Worm (Caenorhabditis elegans) whole organism, L2 larva: ENCODE results near the gene srh-74.

Source experiments
- C34F6.9 ChIP-seq: fragments of 150-350 bp; optimal IDR thresholded peaks from 2 replicates; lab custom pipeline; 2014; ENCODE audit warnings: missing biosample characterization, missing genetic modification characterization
- R02D3.7 ChIP-seq: fragments of 150-350 bp; optimal IDR thresholded peaks from 2 replicates; lab custom pipeline; 2014; ENCODE audit warnings: missing biosample characterization, missing genetic modification characterization
- Y55F3AM.14 ChIP-seq: fragments of 200-800 bp; sonication (Bioruptor generic); optimal IDR thresholded peaks from 2 replicates; lab custom pipeline; 2018; ENCODE audit warnings: mild to moderate bottlenecking, missing genetic modification characterization, missing compliant biosample characterization
- ZK546.5 ChIP-seq: sonication (generic microtip); optimal IDR thresholded peaks from 2 replicates; lab custom pipeline; 2017; ENCODE audit warnings: missing biosample characterization, missing genetic modification characterization
- alr-1 ChIP-seq: fragments of 150-350 bp; optimal IDR thresholded peaks from 2 replicates; lab custom pipeline; 2014; ENCODE audit warnings: missing biosample characterization, missing genetic modification characterization
- aly-2 ChIP-seq: fragments of 150-350 bp; optimal IDR thresholded peaks from 2 replicates; lab custom pipeline; 2014; ENCODE audit warnings: missing biosample characterization, missing genetic modification characterization
- ama-1 ChIP-seq: fragments of 150-350 bp; optimal IDR thresholded peaks from 2 replicates; lab custom pipeline; 2018; ENCODE audit warnings: inconsistent platforms
- blmp-1 ChIP-seq: sonication (generic microtip); optimal IDR thresholded peaks from 2 replicates; lab custom pipeline; 2017; ENCODE audit warnings: missing genetic modification characterization, mild to moderate bottlenecking, missing compliant biosample characterization, antibody characterized with exemption, moderate library complexity; ENCODE audit not compliant: insufficient read depth
- ceh-16 ChIP-seq: fragments of 150-350 bp; optimal IDR thresholded peaks from 2 replicates; lab custom pipeline; 2014; ENCODE audit warnings: missing biosample characterization, missing genetic modification characterization
- ceh-82 ChIP-seq: fragments of 150-350 bp; optimal IDR thresholded peaks from 2 replicates; lab custom pipeline; 2014; ENCODE audit warnings: missing biosample characterization, missing genetic modification characterization
- dmd-4 ChIP-seq: sonication (generic microtip); optimal IDR thresholded peaks from 2 replicates; lab custom pipeline; 2017; ENCODE audit warnings: missing biosample characterization, missing genetic modification characterization
- elt-1 ChIP-seq: fragments of 150-350 bp; optimal IDR thresholded peaks from 2 replicates; lab custom pipeline; 2014; ENCODE audit warnings: missing biosample characterization, missing genetic modification characterization
- fos-1 ChIP-seq: fragments of 150-350 bp; optimal IDR thresholded peaks from 2 replicates; lab custom pipeline; 2014; ENCODE audit warnings: missing biosample characterization, missing genetic modification characterization
- gmeb-1 ChIP-seq: fragments of 150-350 bp; optimal IDR thresholded peaks from 2 replicates; lab custom pipeline; 2014; ENCODE audit warnings: missing biosample characterization, missing genetic modification characterization
- lin-13 ChIP-seq: fragments of 150-350 bp; optimal IDR thresholded peaks from 2 replicates; lab custom pipeline; 2014; ENCODE audit warnings: missing biosample characterization, missing genetic modification reagents, missing genetic modification characterization
- lin-39 ChIP-seq: fragments of 150-350 bp; optimal IDR thresholded peaks from 2 replicates; lab custom pipeline; 2014; ENCODE audit warnings: missing biosample characterization, missing genetic modification reagents, missing genetic modification characterization
- mbf-1 ChIP-seq: sonication (generic microtip); optimal IDR thresholded peaks from 2 replicates; lab custom pipeline; 2017; ENCODE audit warnings: missing biosample characterization, missing genetic modification characterization
- nhr-10 ChIP-seq: sonication (generic microtip); optimal IDR thresholded peaks from 2 replicates; lab custom pipeline; 2017; ENCODE audit warnings: missing biosample characterization, missing genetic modification characterization
- nhr-12 ChIP-seq: fragments of 150-350 bp; optimal IDR thresholded peaks from 2 replicates; lab custom pipeline; 2014; ENCODE audit warnings: missing biosample characterization, missing genetic modification characterization
- nhr-21 ChIP-seq: fragments of 150-350 bp; optimal IDR thresholded peaks from 2 replicates; lab custom pipeline; 2014; ENCODE audit warnings: missing biosample characterization, missing genetic modification characterization
- nhr-25 ChIP-seq: fragments of 150-350 bp; sonication (generic microtip); optimal IDR thresholded peaks from 3 replicates; lab custom pipeline; 2014; ENCODE audit warnings: missing biosample characterization, missing genetic modification characterization
- nhr-6 ChIP-seq: fragments of 150-350 bp; optimal IDR thresholded peaks from 2 replicates; lab custom pipeline; 2014; ENCODE audit warnings: missing biosample characterization, missing genetic modification characterization
- nhr-77 ChIP-seq: fragments of 150-350 bp; optimal IDR thresholded peaks from 2 replicates; lab custom pipeline; 2014; ENCODE audit warnings: missing biosample characterization, missing genetic modification characterization
- peb-1 ChIP-seq: fragments of 150-350 bp; optimal IDR thresholded peaks from 2 replicates; lab custom pipeline; 2014; ENCODE audit warnings: missing biosample characterization, missing genetic modification characterization
- sma-3 ChIP-seq: sonication (generic microtip); optimal IDR thresholded peaks from 2 replicates; lab custom pipeline; 2016; ENCODE audit warnings: missing genetic modification reagents, missing genetic modification characterization, missing compliant biosample characterization
- sma-9 ChIP-seq, 2 experiments: fragments of 150-350 bp in 1 of 2; sonication (generic microtip) in 1 of 2; optimal IDR thresholded peaks; 2 replicates each; lab custom pipeline; 2014 to 2016; ENCODE audit warnings: missing genetic modification characterization in 2 of 2, mild to moderate bottlenecking in 1 of 2, missing biosample characterization in 1 of 2, missing compliant biosample characterization in 1 of 2, missing genetic modification reagents in 1 of 2, moderate library complexity in 1 of 2
- unc-39 ChIP-seq: fragments of 150-350 bp; optimal IDR thresholded peaks from 2 replicates; lab custom pipeline; 2014; ENCODE audit warnings: missing biosample characterization, missing genetic modification characterization
- unc-62 ChIP-seq: fragments of 150-350 bp; optimal IDR thresholded peaks from 2 replicates; lab custom pipeline; 2014; ENCODE audit warnings: missing biosample characterization, missing genetic modification reagents, missing genetic modification characterization
- zag-1 ChIP-seq: fragments of 150-350 bp; optimal IDR thresholded peaks from 2 replicates; lab custom pipeline; 2014; ENCODE audit warnings: missing biosample characterization, missing genetic modification characterization
- ztf-1 ChIP-seq: fragments of 200-800 bp; sonication (Bioruptor generic); conservative IDR thresholded peaks from 2 replicates; pipeline ENCODE4 v1.3.6; 2022; ENCODE audit warnings: missing genetic modification characterization, missing compliant biosample characterization
- ztf-11 ChIP-seq: sonication (generic microtip); optimal IDR thresholded peaks from 2 replicates; lab custom pipeline; 2017; ENCODE audit warnings: missing biosample characterization, missing genetic modification characterization
- ztf-4 ChIP-seq: fragments of 150-350 bp; optimal IDR thresholded peaks from 2 replicates; lab custom pipeline; 2014; ENCODE audit warnings: missing biosample characterization, missing genetic modification characterization

srh-74 gene

ce11 chrV:11029309-11029708 is 19.3 kb downstream of the srh-74 start (continued):
- TF ChIP-seq elt-1 (tag; lab: Kevin White, UChicago) (no peak), peb-1 (tag; lab: Kevin White, UChicago) (no peak), alr-1 (tag; lab: Kevin White, UChicago) (no peak), nhr-6 (tag; lab: Kevin White, UChicago) (peak; percentile 17), lin-13 (GFP tag; lab: Kevin White, UChicago) (peak; percentile 20)

ce11 chrV:11027740-11028139 is 20.8 kb downstream of the srh-74 start:
- TF ChIP-seq elt-1 (tag; lab: Kevin White, UChicago) (no peak), R02D3.7 (tag; lab: Kevin White, UChicago) (no peak), nhr-25 (no peak), ztf-11 (no peak), ztf-1 (no peak), gmeb-1 (tag; lab: Kevin White, UChicago) (no peak), nhr-21 (tag; lab: Kevin White, UChicago) (no peak), ama-1 (lab: Kevin White, UChicago) (no peak), ceh-16 (tag; lab: Kevin White, UChicago) (no peak), nhr-77 (tag; lab: Kevin White, UChicago) (no peak), nhr-10 (tag; lab: Kevin White, UChicago) (no peak), unc-39 (tag; lab: Kevin White, UChicago) (no peak), blmp-1 (tag; lab: Kevin White, UChicago) (no peak), aly-2 (tag; lab: Kevin White, UChicago) (no peak), fos-1 (no peak), nhr-12 (no peak), ZK546.5 (tag; lab: Kevin White, UChicago) (no peak)

- TF ChIP-seq ceh-82 (tag; lab: Kevin White, UChicago) (no peak), zag-1 (no peak), lin-13 (GFP tag; lab: Kevin White, UChicago) (no peak), Y55F3AM.14 (no peak), dmd-4 (tag; lab: Kevin White, UChicago) (no peak), unc-62 (GFP tag; lab: Kevin White, UChicago) (no peak), mbf-1 (tag; lab: Kevin White, UChicago) (no peak), lin-39 (no peak), blmp-1 (tag; lab: Kevin White, UChicago) (no peak), peb-1 (tag; lab: Kevin White, UChicago) (no peak), nhr-6 (tag; lab: Kevin White, UChicago) (no peak)
- TF ChIP-seq, all 48 proteins: peak for 0
Observed at ce11 chrV:11022817-11023216, 25.8 kb downstream of the srh-74 start, which contains the start of the genes C13G3.12 and hot-6. Gene C13G3.12, minus strand, starts transcription at chrV:11022917. Gene hot-6, minus strand, starts transcription at chrV:11022937.

- peak; percentile 57 for TF ChIP-seq sma-3
- peak; percentile 69 for TF ChIP-seq sma-9 (GFP tag; optimal IDR thresholded peaks at IDR 0.05; lab: Kevin White, UChicago)
- TF ChIP-seq sma-9 (tag; optimal IDR thresholded peaks at IDR 0.05; lab: Kevin White, UChicago) = no peak
- TF ChIP-seq lin-13 (GFP tag; lab: Kevin White, UChicago) = no peak
Observed at ce11 chrV:11016846-11017553, 31.6 kb downstream of the srh-74 start.

ce11 chrV:11014758-11015157 is 33.8 kb downstream of the srh-74 start:
- TF ChIP-seq sma-9 (GFP tag; optimal IDR thresholded peaks at IDR 0.05; lab: Kevin White, UChicago) (no peak), sma-9 (tag; optimal IDR thresholded peaks at IDR 0.05; lab: Kevin White, UChicago) (no peak), ceh-82 (tag; lab: Kevin White, UChicago) (no peak), ztf-4 (no peak), gmeb-1 (tag; lab: Kevin White, UChicago) (no peak), nhr-77 (tag; lab: Kevin White, UChicago) (no peak), sma-3 (no peak), C34F6.9 (tag; lab: Kevin White, UChicago) (no peak), lin-13 (GFP tag; lab: Kevin White, UChicago) (no peak)
